Worm (Caenorhabditis elegans) whole organism, L3 larva: ENCODE results near the gene K09H11.11.

ENCODE experiments used
- ama-1 ChIP-seq: fragments of 150-350 bp; optimal IDR thresholded peaks from 2 replicates; lab custom pipeline; 2018
- egl-27 ChIP-seq: sonication (generic microtip); optimal IDR thresholded peaks from 4 replicates; lab custom pipeline; 2017; ENCODE audit warnings: missing biosample characterization, missing genetic modification reagents, missing genetic modification characterization
- elt-3 ChIP-seq, 3 experiments: fragments of 150-350 bp in 1 of 3; sonication (generic microtip) in 2 of 3; optimal IDR thresholded peaks; 2 replicates in 2 of 3; 4 replicates in 1 of 3; lab custom pipeline; 2014 to 2017; ENCODE audit warnings: missing biosample characterization in 3 of 3, missing genetic modification characterization in 3 of 3
- fkh-2 ChIP-seq: fragments of 150-350 bp; optimal IDR thresholded peaks from 2 replicates; lab custom pipeline; 2014; ENCODE audit warnings: missing biosample characterization, missing genetic modification reagents, missing genetic modification characterization
- nhr-12 ChIP-seq: fragments of 150-350 bp; optimal IDR thresholded peaks from 2 replicates; lab custom pipeline; 2014; ENCODE audit warnings: missing biosample characterization, missing genetic modification characterization
- skn-1 ChIP-seq: fragments of 150-350 bp; optimal IDR thresholded peaks from 2 replicates; lab custom pipeline; 2014; ENCODE audit warnings: missing biosample characterization, missing genetic modification characterization
- ztf-11 ChIP-seq: fragments of 150-350 bp; optimal IDR thresholded peaks from 2 replicates; lab custom pipeline; 2014; ENCODE audit warnings: missing biosample characterization, missing genetic modification characterization

DNA sequence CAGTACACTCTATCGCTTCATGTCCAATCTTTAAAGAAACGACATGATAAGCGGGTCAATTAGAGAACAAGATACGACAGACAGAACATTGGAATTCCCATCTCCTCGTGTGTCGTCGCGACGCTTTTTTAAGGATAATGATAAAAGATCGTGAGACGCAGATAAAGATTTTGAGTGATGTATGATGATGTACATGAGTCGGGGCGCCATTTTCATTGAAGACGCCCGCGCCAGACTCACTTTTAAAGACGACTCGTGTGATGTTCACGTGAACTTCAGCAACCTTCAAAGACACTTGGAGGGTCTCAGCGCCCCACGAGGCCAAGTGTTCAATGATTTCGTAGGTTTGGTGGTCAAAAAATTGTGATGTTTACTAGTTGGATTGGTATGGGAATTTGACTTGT, 13.2 kb upstream of the K09H11.11 start:
- TF ChIP-seq nhr-12 (no peak), elt-3 (tag; optimal IDR thresholded peaks at IDR 0.05; lab: Kevin White, UChicago) (peak in 2 of 3 experiments; percentile 18 to 63), fkh-2 (tag; lab: Kevin White, UChicago) (no peak), ama-1 (lab: Kevin White, UChicago) (no peak), egl-27 (tag; lab: Kevin White, UChicago) (peak; percentile 45), skn-1 (tag; lab: Kevin White, UChicago) (no peak), ztf-11 (tag; lab: Kevin White, UChicago) (no peak)
